Worm (Caenorhabditis elegans): ENCODE measurements around the gene C55C3.3.

- TF ChIP-seq unc-39 (tag; optimal IDR thresholded peaks at IDR 0.05) (no peak), nhr-28 (tag; optimal IDR thresholded peaks at IDR 0.05) (no peak), ces-1 (GFP tag; optimal IDR thresholded peaks at IDR 0.05) (no peak), pha-4 (tag; optimal IDR thresholded peaks at IDR 0.05) (no peak), lin-13 (tag; optimal IDR thresholded peaks at IDR 0.05) (no peak)
These were observed 18.7 kb upstream of the C55C3.3 start for ce11 chrIV:5666115-5667028.

Data from whole organism, mixed stage, embryonic.